Fruit fly (Drosophila melanogaster): Measurements from ENCODE around the gene CG31715.

DNA sequence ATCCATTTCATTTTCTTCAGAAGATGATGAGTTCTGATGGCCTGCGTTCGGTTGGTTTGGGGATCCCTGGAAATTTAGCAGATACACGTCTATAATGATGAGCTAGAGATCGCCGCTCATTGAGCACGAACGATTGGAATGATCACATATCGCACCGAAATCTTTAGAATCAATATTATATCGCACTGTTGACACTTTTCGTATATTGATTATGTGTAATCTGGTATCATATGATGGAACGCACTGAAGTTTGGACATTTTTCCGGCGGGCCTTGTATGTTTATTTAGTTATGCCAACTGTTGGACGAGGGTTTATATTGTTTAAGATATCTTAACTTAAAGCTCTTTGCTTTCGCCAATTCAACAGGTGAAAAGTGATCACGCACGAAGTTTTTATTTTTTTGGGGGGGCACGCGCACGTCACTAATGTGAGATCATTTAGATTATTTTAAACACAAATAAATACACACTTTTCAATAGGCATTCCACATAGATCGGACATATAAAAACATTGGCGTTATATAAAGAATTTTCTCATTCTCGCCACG, 20.3 kb upstream of the CG31715 start:
- TF ChIP-seq chif (GFP tag; optimal IDR thresholded peaks at IDR 0.05) (no peak), sisA (GFP tag; IDR thresholded peaks at IDR 0.05) (no peak)
